Fruit fly (Drosophila melanogaster) whole organism, embryonic: Measurements from ENCODE around the gene TwdlQ.

ENCODE experiments used
- Asciz ChIP-seq: fragments of 200-800 bp; sonication (Bioruptor generic); optimal IDR thresholded peaks from 2 replicates; lab custom pipeline; 2017; ENCODE audit warnings: missing biosample characterization, mild to moderate bottlenecking, missing genetic modification characterization, missing genetic modification reagents
- Bdp1 ChIP-seq: fragments of 200-800 bp; sonication (Bioruptor generic); optimal IDR thresholded peaks from 3 replicates; lab custom pipeline; 2016; ENCODE audit warnings: missing biosample characterization, missing genetic modification characterization
- CG11085 ChIP-seq: fragments of 200-800 bp; sonication (Bioruptor generic); IDR thresholded peaks from 2 replicates; pipeline ENCODE4 v1.3.6; 2022; ENCODE audit warnings: missing biosample characterization, missing genetic modification characterization
- CG11093 ChIP-seq: fragments of 200-800 bp; sonication (Bioruptor generic); IDR thresholded peaks from 3 replicates; pipeline ENCODE4 v1.3.6; 2022; ENCODE audit warnings: missing biosample characterization, missing genetic modification characterization
- CG11456 ChIP-seq: fragments of 200-800 bp; sonication (Bioruptor generic); IDR thresholded peaks from 3 replicates; pipeline ENCODE4 v1.3.6; 2022; ENCODE audit warnings: missing biosample characterization, missing genetic modification characterization
- CG12744 ChIP-seq: fragments of 200-800 bp; sonication (Bioruptor generic); optimal IDR thresholded peaks from 2 replicates; lab custom pipeline; 2016; ENCODE audit warnings: missing biosample characterization, missing genetic modification characterization
- CG17359 ChIP-seq: fragments of 200-800 bp; sonication (Bioruptor generic); optimal IDR thresholded peaks from 3 replicates; lab custom pipeline; 2018; ENCODE audit warnings: missing biosample characterization, mild to moderate bottlenecking, missing genetic modification characterization, moderate library complexity
- CG17385 ChIP-seq: fragments of 200-800 bp; sonication (Bioruptor generic); optimal IDR thresholded peaks from 3 replicates; lab custom pipeline; 2018; ENCODE audit warnings: missing biosample characterization, mild to moderate bottlenecking, missing genetic modification characterization
- CG17829 ChIP-seq: fragments of 200-800 bp; optimal IDR thresholded peaks from 2 replicates; lab custom pipeline; 2019; ENCODE audit warnings: missing biosample characterization, mild to moderate bottlenecking, missing genetic modification characterization, moderate library complexity
- CG1832 ChIP-seq: fragments of 200-800 bp; sonication (Bioruptor generic); optimal IDR thresholded peaks from 2 replicates; lab custom pipeline; 2017; ENCODE audit warnings: missing biosample characterization, mild to moderate bottlenecking, missing genetic modification characterization, inconsistent platforms
- CG2116 ChIP-seq: fragments of 200-800 bp; sonication (Bioruptor generic); optimal IDR thresholded peaks from 3 replicates; lab custom pipeline; 2018; ENCODE audit warnings: missing biosample characterization, mild to moderate bottlenecking, missing genetic modification characterization
- CG34422 ChIP-seq: fragments of 200-800 bp; sonication (Bioruptor generic); IDR thresholded peaks from 3 replicates; pipeline ENCODE4 v1.3.6; 2022; ENCODE audit warnings: missing biosample characterization, missing genetic modification characterization
- CG3726 ChIP-seq: fragments of 200-800 bp; sonication (Bioruptor generic); IDR thresholded peaks from 3 replicates; pipeline ENCODE4, ENCODE4 v1.3.6; 2022; ENCODE audit warnings: missing biosample characterization, missing genetic modification characterization
- CG7271 ChIP-seq: fragments of 200-800 bp; sonication (Bioruptor generic); optimal IDR thresholded peaks from 2 replicates; lab custom pipeline; 2018; ENCODE audit warnings: missing biosample characterization, mild to moderate bottlenecking, missing genetic modification characterization, moderate library complexity
- CG7963 ChIP-seq: fragments of 200-800 bp; sonication (Bioruptor generic); IDR thresholded peaks from 3 replicates; pipeline ENCODE4 v1.3.6; 2022; ENCODE audit warnings: missing biosample characterization, missing genetic modification characterization; ENCODE audit not compliant: partially characterized antibody
- CG8765 ChIP-seq: fragments of 200-800 bp; sonication (Bioruptor generic); IDR thresholded peaks from 2 replicates; pipeline ENCODE4 v1.3.6; 2022; ENCODE audit warnings: missing biosample characterization, missing genetic modification characterization
- CG8924 ChIP-seq: fragments of 200-800 bp; optimal IDR thresholded peaks from 3 replicates; lab custom pipeline; 2019; ENCODE audit warnings: missing biosample characterization, mild to moderate bottlenecking, missing genetic modification characterization, moderate library complexity
- Camta ChIP-seq: fragments of 200-800 bp; sonication (Bioruptor generic); optimal IDR thresholded peaks from 2 replicates; lab custom pipeline; 2016; ENCODE audit warnings: missing biosample characterization, missing genetic modification characterization
- CrebB ChIP-seq: fragments of 200-800 bp; sonication (Bioruptor generic); optimal IDR thresholded peaks from 3 replicates; lab custom pipeline; 2018; ENCODE audit warnings: missing biosample characterization, mild to moderate bottlenecking, missing genetic modification characterization
- Deaf1 ChIP-seq: fragments of 200-800 bp; optimal IDR thresholded peaks from 3 replicates; lab custom pipeline; 2019; ENCODE audit warnings: missing biosample characterization, mild to moderate bottlenecking, missing genetic modification characterization, moderate library complexity
- Ets97D ChIP-seq: fragments of 200-800 bp; sonication (Bioruptor generic); optimal IDR thresholded peaks from 3 replicates; lab custom pipeline; 2016; ENCODE audit warnings: missing biosample characterization, missing genetic modification characterization
- Gsc ChIP-seq: fragments of 200-800 bp; sonication (Bioruptor generic); IDR thresholded peaks from 2 replicates; pipeline ENCODE4 v1.3.6; 2022; ENCODE audit warnings: missing biosample characterization, missing genetic modification characterization
- HLH54F ChIP-seq: fragments of 200-800 bp; sonication (Bioruptor generic); optimal IDR thresholded peaks from 3 replicates; lab custom pipeline; 2016; ENCODE audit warnings: missing biosample characterization, missing genetic modification characterization
- Hand ChIP-seq: fragments of 200-800 bp; sonication (Bioruptor generic); optimal IDR thresholded peaks from 2 replicates; lab custom pipeline; 2017; ENCODE audit warnings: mild to moderate bottlenecking, missing biosample characterization, missing genetic modification reagents, missing genetic modification characterization
- Jarid2 ChIP-seq: fragments of 200-800 bp; sonication (Bioruptor generic); optimal IDR thresholded peaks from 3 replicates; lab custom pipeline; 2017; ENCODE audit warnings: mild to moderate bottlenecking, missing biosample characterization, missing genetic modification reagents, missing genetic modification characterization
- Myb ChIP-seq: fragments of 200-800 bp; sonication (Bioruptor generic); optimal IDR thresholded peaks from 2 replicates; lab custom pipeline; 2016; ENCODE audit warnings: missing biosample characterization, missing genetic modification characterization
- Nf-YB ChIP-seq: fragments of 200-800 bp; sonication (Bioruptor generic); optimal IDR thresholded peaks from 3 replicates; lab custom pipeline; 2019; ENCODE audit warnings: missing biosample characterization, mild to moderate bottlenecking, missing genetic modification characterization, moderate library complexity
- Nf-YC ChIP-seq: fragments of 200-800 bp; optimal IDR thresholded peaks from 3 replicates; lab custom pipeline; 2019; ENCODE audit warnings: missing biosample characterization, mild to moderate bottlenecking, missing genetic modification characterization, moderate library complexity
- PHDP ChIP-seq: fragments of 200-800 bp; sonication (Bioruptor generic); optimal IDR thresholded peaks from 3 replicates; lab custom pipeline; 2018; ENCODE audit warnings: missing biosample characterization, mild to moderate bottlenecking, missing genetic modification characterization, moderate library complexity
- ac ChIP-seq: fragments of 200-800 bp; sonication (Bioruptor generic); optimal IDR thresholded peaks from 3 replicates; lab custom pipeline; 2017; ENCODE audit warnings: missing biosample characterization, mild to moderate bottlenecking, missing genetic modification characterization
- aop ChIP-seq: fragments of 200-800 bp; sonication (Bioruptor generic); IDR thresholded peaks from 2 replicates; pipeline ENCODE4 v1.3.6; 2022; ENCODE audit warnings: missing biosample characterization, missing genetic modification characterization
- ap ChIP-seq: fragments of 200-800 bp; sonication (Bioruptor generic); IDR thresholded peaks from 2 replicates; pipeline ENCODE4 v1.3.6; 2022; ENCODE audit warnings: missing biosample characterization, missing genetic modification characterization
- ase ChIP-seq: fragments of 200-800 bp; sonication (Bioruptor generic); IDR thresholded peaks from 3 replicates; pipeline ENCODE4 v1.3.6; 2022; ENCODE audit warnings: missing biosample characterization, missing genetic modification characterization
- dan ChIP-seq: fragments of 200-800 bp; sonication (Bioruptor generic); IDR thresholded peaks from 2 replicates; pipeline ENCODE4 v1.3.6; 2022; ENCODE audit warnings: missing biosample characterization, missing genetic modification characterization
- ewg ChIP-seq: fragments of 200-800 bp; sonication (Bioruptor generic); optimal IDR thresholded peaks from 3 replicates; lab custom pipeline; 2017; ENCODE audit warnings: mild to moderate bottlenecking, missing biosample characterization, missing genetic modification reagents, missing genetic modification characterization
- grau ChIP-seq: fragments of 200-800 bp; optimal IDR thresholded peaks from 3 replicates; lab custom pipeline; 2019; ENCODE audit warnings: missing biosample characterization, mild to moderate bottlenecking, missing genetic modification characterization, moderate library complexity
- ham ChIP-seq: fragments of 200-800 bp; sonication (Bioruptor generic); IDR thresholded peaks from 2 replicates; pipeline ENCODE4 v1.3.6; 2022; ENCODE audit warnings: missing biosample characterization, missing genetic modification characterization
- hbn ChIP-seq: fragments of 200-800 bp; sonication (Bioruptor generic); IDR thresholded peaks from 2 replicates; pipeline ENCODE4 v1.3.6; 2022; ENCODE audit warnings: missing biosample characterization, missing genetic modification characterization; ENCODE audit not compliant: partially characterized antibody
- insv ChIP-seq, 2 experiments: fragments of 200-800 bp; sonication (Bioruptor generic); optimal IDR thresholded peaks; 3 replicates each; lab custom pipeline; 2016 to 2018; ENCODE audit warnings: missing biosample characterization in 2 of 2, missing genetic modification characterization in 2 of 2
- rib ChIP-seq: fragments of 200-800 bp; sonication (Bioruptor generic); IDR thresholded peaks from 2 replicates; pipeline ENCODE4 v1.3.6; 2022; ENCODE audit warnings: missing biosample characterization, missing genetic modification characterization
- scrt ChIP-seq: fragments of 200-800 bp; sonication (Bioruptor generic); optimal IDR thresholded peaks from 2 replicates; lab custom pipeline; 2018; ENCODE audit warnings: missing biosample characterization, mild to moderate bottlenecking, missing genetic modification characterization, moderate library complexity
- sqz ChIP-seq: fragments of 200-800 bp; sonication (Bioruptor generic); optimal IDR thresholded peaks from 3 replicates; lab custom pipeline; 2018; ENCODE audit warnings: missing biosample characterization, mild to moderate bottlenecking, missing genetic modification characterization
- stwl ChIP-seq: fragments of 200-800 bp; sonication (Bioruptor generic); optimal IDR thresholded peaks from 3 replicates; lab custom pipeline; 2018; ENCODE audit warnings: missing biosample characterization, mild to moderate bottlenecking, missing genetic modification characterization, moderate library complexity
- usp ChIP-seq: fragments of >200 bp; optimal IDR thresholded peaks from 2 replicates; lab custom pipeline; 2017; ENCODE audit warnings: missing biosample characterization, missing genetic modification characterization
- z ChIP-seq: fragments of 200-800 bp; sonication (Bioruptor generic); IDR thresholded peaks from 3 replicates; pipeline ENCODE4 v1.3.6; 2022; ENCODE audit warnings: missing biosample characterization, missing genetic modification characterization

Gene TwdlQ

dm6 chr3R:26654594-26654993 is 38.8 kb downstream of the TwdlQ start (continued):
- TF ChIP-seq CG1832 (GFP tag; lab: Kevin White, UChicago): no peak
- no peak for TF ChIP-seq usp
- TF ChIP-seq z: no peak
- TF ChIP-seq CG17829: no peak
- no peak for TF ChIP-seq rib (GFP tag; lab: Robert Waterston, UW)
- peak; percentile 34 for TF ChIP-seq Hand (GFP tag; lab: Kevin White, UChicago)
- TF ChIP-seq stwl (tag; lab: Kevin White, UChicago): no peak
- no peak for TF ChIP-seq Gsc (GFP tag; lab: Robert Waterston, UW)
- TF ChIP-seq insv (GFP tag; optimal IDR thresholded peaks at IDR 0.05; lab: Kevin White, UChicago): no peak
- peak; percentile 23 for TF ChIP-seq CG12744
- TF ChIP-seq ewg (GFP tag; lab: Kevin White, UChicago): peak; percentile 51
- no peak for TF ChIP-seq ap
- TF ChIP-seq CG11085 (GFP tag; lab: Robert Waterston, UW): no peak
- peak; percentile 44 for TF ChIP-seq HLH54F (GFP tag; lab: Kevin White, UChicago)
- no peak for TF ChIP-seq Nf-YC (tag; lab: Kevin White, UChicago)
- 0 out of 3 replicates have a peak, but pooled peaks have one; percentile 35 for TF ChIP-seq CG34422 (GFP tag; lab: Robert Waterston, UW)
- TF ChIP-seq Myb: peak; percentile 32
- TF ChIP-seq Camta (GFP tag; lab: Kevin White, UChicago): peak; percentile 46
- TF ChIP-seq dan: no peak
- no peak for TF ChIP-seq Deaf1 (tag; lab: Kevin White, UChicago)
- no peak for TF ChIP-seq Nf-YB
- no peak for TF ChIP-seq aop
- peak; percentile 42 for TF ChIP-seq Asciz (GFP tag; lab: Kevin White, UChicago)
- peak; percentile 30; the same call in 1 of the 3 replicates for TF ChIP-seq CG11456 (GFP tag; lab: Robert Waterston, UW)
- TF ChIP-seq hbn (GFP tag; lab: Robert Waterston, UW): no peak
- no peak for TF ChIP-seq ac
- TF ChIP-seq CG7963: no peak
- no peak for TF ChIP-seq Bdp1 (GFP tag; lab: Kevin White, UChicago)
- TF ChIP-seq CG7271: no peak
- no peak for TF ChIP-seq Jarid2
- TF ChIP-seq CG11093 (GFP tag; lab: Robert Waterston, UW): 0 out of 3 replicates have a peak, but pooled peaks have one; percentile 24
- peak; percentile 59 for TF ChIP-seq PHDP (tag; lab: Kevin White, UChicago)
- TF ChIP-seq grau: no peak
- TF ChIP-seq ham (GFP tag; lab: Robert Waterston, UW): no peak
- TF ChIP-seq CG8924 (tag; lab: Kevin White, UChicago): no peak
- peak; percentile 46 for TF ChIP-seq scrt
- TF ChIP-seq CG2116: no peak
- no peak for TF ChIP-seq Ets97D
- no peak for TF ChIP-seq CG8765 (GFP tag; lab: Robert Waterston, UW)
- TF ChIP-seq ase (GFP tag; lab: Robert Waterston, UW): peak; percentile 44; the same call in 2 of the 3 replicates
- peak; percentile 17 for TF ChIP-seq CG17385
- TF ChIP-seq CrebB (tag; lab: Kevin White, UChicago): no peak
- 0 out of 3 replicates have a peak, but pooled peaks have one; percentile 44 for TF ChIP-seq CG3726 (GFP tag; lab: Robert Waterston, UW)
- TF ChIP-seq sqz (GFP tag; lab: Kevin White, UChicago): no peak
- TF ChIP-seq CG17359 (tag; lab: Kevin White, UChicago): peak; percentile 65
